Fruit fly (Drosophila melanogaster) whole organism, wandering third instar larva: ENCODE measurements around the gene CG16998.
"Not testable (repeated sequence)": the region's sequence is repeated elsewhere in the genome, so short reads cannot be mapped to it uniquely, and the experiment has no call there.

Experiments used
- Abd-B ChIP-seq: fragments of >200 bp; optimal IDR thresholded peaks from 2 replicates; lab custom pipeline; 2017; ENCODE audit warnings: missing biosample characterization, missing genetic modification characterization
- CG32264 ChIP-seq: fragments of 200-800 bp; sonication (Bioruptor generic); optimal IDR thresholded peaks from 2 replicates; lab custom pipeline; 2016; ENCODE audit warnings: missing biosample characterization, missing genetic modification characterization
- CG9705 ChIP-seq: fragments of 200-800 bp; sonication (Bioruptor generic); optimal IDR thresholded peaks from 2 replicates; lab custom pipeline; 2018; ENCODE audit warnings: missing biosample characterization, mild to moderate bottlenecking, missing genetic modification characterization
- Dfd ChIP-seq: fragments of >200 bp; optimal IDR thresholded peaks from 2 replicates; lab custom pipeline; 2017; ENCODE audit warnings: missing biosample characterization, missing genetic modification characterization
- Dif ChIP-seq: fragments of 200-275, 200-300 bp; sonication (Bioruptor generic); optimal IDR thresholded peaks from 2 replicates; lab custom pipeline; 2018; ENCODE audit warnings: missing biosample characterization, missing genetic modification characterization; ENCODE audit not compliant: partially characterized antibody
- HLH106 ChIP-seq: fragments of 200-800 bp; optimal IDR thresholded peaks from 3 replicates; lab custom pipeline; 2019; ENCODE audit warnings: missing biosample characterization, mild to moderate bottlenecking, missing genetic modification characterization, moderate library complexity
- Hnf4 ChIP-seq: fragments of 200-800 bp; sonication (Bioruptor generic); optimal IDR thresholded peaks from 2 replicates; lab custom pipeline; 2016; ENCODE audit warnings: missing biosample characterization, mild to moderate bottlenecking, missing genetic modification characterization
- Hr78 ChIP-seq: fragments of >200 bp; optimal IDR thresholded peaks from 2 replicates; lab custom pipeline; 2017; ENCODE audit warnings: missing biosample characterization, missing genetic modification characterization
- Jra ChIP-seq: sonication (Bioruptor generic); optimal IDR thresholded peaks from 2 replicates; lab custom pipeline; 2016; ENCODE audit warnings: missing biosample characterization, missing genetic modification characterization
- Mio ChIP-seq: sonication (Bioruptor generic); optimal IDR thresholded peaks from 2 replicates; lab custom pipeline; 2016; ENCODE audit warnings: missing biosample characterization, missing genetic modification characterization
- Myc ChIP-seq: fragments of >200 bp; optimal IDR thresholded peaks from 2 replicates; lab custom pipeline; 2017
- OdsH ChIP-seq: fragments of 200-800 bp; sonication (Bioruptor generic); optimal IDR thresholded peaks from 2 replicates; lab custom pipeline; 2016; ENCODE audit warnings: missing biosample characterization, mild to moderate bottlenecking, missing genetic modification characterization
- Rel ChIP-seq, 2 experiments: fragments of 200-800 bp; sonication (Bioruptor generic) in 1 of 2; optimal IDR thresholded peaks; 2 replicates in 1 of 2; 3 replicates in 1 of 2; lab custom pipeline; 2016 to 2019; ENCODE audit warnings: mild to moderate bottlenecking in 2 of 2, missing biosample characterization in 2 of 2, missing genetic modification characterization in 2 of 2, moderate library complexity in 1 of 2
- Sp1 ChIP-seq: fragments of 200-800 bp; sonication (Bioruptor generic); optimal IDR thresholded peaks from 3 replicates; lab custom pipeline; 2019; ENCODE audit warnings: missing biosample characterization, mild to moderate bottlenecking, missing genetic modification characterization, moderate library complexity
- Vsx2 ChIP-seq: fragments of 200-300, 225-300 bp; sonication (Bioruptor generic); optimal IDR thresholded peaks from 2 replicates; lab custom pipeline; 2018; ENCODE audit warnings: missing biosample characterization, missing genetic modification characterization; ENCODE audit not compliant: partially characterized antibody
- br ChIP-seq: fragments of 200-800 bp; sonication (Bioruptor generic); optimal IDR thresholded peaks from 2 replicates; lab custom pipeline; 2016; ENCODE audit warnings: missing biosample characterization, missing genetic modification characterization
- brk ChIP-seq: fragments of 200-800 bp; sonication (Bioruptor generic); optimal IDR thresholded peaks from 2 replicates; lab custom pipeline; 2016; ENCODE audit warnings: missing biosample characterization, mild to moderate bottlenecking, missing genetic modification characterization
- dl ChIP-seq, 2 experiments: fragments of 175-275, 200-275 bp in 1 of 2; fragments of 200-275 bp in 1 of 2; sonication (Bioruptor generic); optimal IDR thresholded peaks; lab custom pipeline; 2018; ENCODE audit warnings: mild to moderate bottlenecking in 2 of 2, missing biosample characterization in 2 of 2, missing genetic modification characterization in 2 of 2, moderate library complexity in 2 of 2; ENCODE audit not compliant: partially characterized antibody in 2 of 2, insufficient read depth in 1 of 2
- dmrt93B ChIP-seq: fragments of 200-800 bp; sonication (Bioruptor generic); optimal IDR thresholded peaks from 2 replicates; lab custom pipeline; 2018; ENCODE audit warnings: missing biosample characterization, mild to moderate bottlenecking, missing genetic modification characterization
- ey ChIP-seq: fragments of 200-800 bp; sonication (Bioruptor generic); optimal IDR thresholded peaks from 2 replicates; lab custom pipeline; 2016; ENCODE audit warnings: missing biosample characterization, missing genetic modification characterization
- foxo ChIP-seq, 2 experiments: fragments of 200-800 bp; sonication (Bioruptor generic); optimal IDR thresholded peaks; 2 replicates in 1 of 2; 3 replicates in 1 of 2; lab custom pipeline; 2016 to 2017; ENCODE audit warnings: missing biosample characterization in 2 of 2, missing genetic modification characterization in 2 of 2
- fru ChIP-seq: fragments of 200-800 bp; sonication (Bioruptor generic); optimal IDR thresholded peaks from 3 replicates; lab custom pipeline; 2016; ENCODE audit warnings: missing biosample characterization, mild to moderate bottlenecking, missing genetic modification characterization
- h ChIP-seq: fragments of 200-800 bp; sonication (Bioruptor generic); optimal IDR thresholded peaks from 3 replicates; lab custom pipeline; 2016; ENCODE audit warnings: missing biosample characterization, mild to moderate bottlenecking, missing genetic modification characterization
- jim ChIP-seq: fragments of 175-275, 200-325 bp; sonication (Bioruptor generic); optimal IDR thresholded peaks from 2 replicates; lab custom pipeline; 2016; ENCODE audit warnings: missing biosample characterization, mild to moderate bottlenecking, missing genetic modification characterization
- pan ChIP-seq: fragments of >200 bp; optimal IDR thresholded peaks from 2 replicates; lab custom pipeline; 2017
- psq ChIP-seq: fragments of 200-800 bp; sonication (Bioruptor generic); optimal IDR thresholded peaks from 3 replicates; lab custom pipeline; 2017; ENCODE audit warnings: missing biosample characterization, mild to moderate bottlenecking, missing genetic modification characterization, moderate library complexity
- rgr ChIP-seq: fragments of 200-800 bp; sonication (Bioruptor generic); optimal IDR thresholded peaks from 3 replicates; lab custom pipeline; 2016; ENCODE audit warnings: missing biosample characterization, mild to moderate bottlenecking, missing genetic modification characterization
- sv ChIP-seq: fragments of 200-800 bp; sonication (Bioruptor generic); optimal IDR thresholded peaks from 3 replicates; lab custom pipeline; 2016; ENCODE audit warnings: missing biosample characterization, missing genetic modification characterization
- usp ChIP-seq: fragments of >200 bp; optimal IDR thresholded peaks from 2 replicates; lab custom pipeline; 2017; ENCODE audit warnings: missing biosample characterization, missing genetic modification characterization
- woc ChIP-seq: sonication (Bioruptor generic); optimal IDR thresholded peaks from 2 replicates; lab custom pipeline; 2016; ENCODE audit warnings: missing biosample characterization, mild to moderate bottlenecking, missing genetic modification characterization

The CG16998 gene

DNA sequence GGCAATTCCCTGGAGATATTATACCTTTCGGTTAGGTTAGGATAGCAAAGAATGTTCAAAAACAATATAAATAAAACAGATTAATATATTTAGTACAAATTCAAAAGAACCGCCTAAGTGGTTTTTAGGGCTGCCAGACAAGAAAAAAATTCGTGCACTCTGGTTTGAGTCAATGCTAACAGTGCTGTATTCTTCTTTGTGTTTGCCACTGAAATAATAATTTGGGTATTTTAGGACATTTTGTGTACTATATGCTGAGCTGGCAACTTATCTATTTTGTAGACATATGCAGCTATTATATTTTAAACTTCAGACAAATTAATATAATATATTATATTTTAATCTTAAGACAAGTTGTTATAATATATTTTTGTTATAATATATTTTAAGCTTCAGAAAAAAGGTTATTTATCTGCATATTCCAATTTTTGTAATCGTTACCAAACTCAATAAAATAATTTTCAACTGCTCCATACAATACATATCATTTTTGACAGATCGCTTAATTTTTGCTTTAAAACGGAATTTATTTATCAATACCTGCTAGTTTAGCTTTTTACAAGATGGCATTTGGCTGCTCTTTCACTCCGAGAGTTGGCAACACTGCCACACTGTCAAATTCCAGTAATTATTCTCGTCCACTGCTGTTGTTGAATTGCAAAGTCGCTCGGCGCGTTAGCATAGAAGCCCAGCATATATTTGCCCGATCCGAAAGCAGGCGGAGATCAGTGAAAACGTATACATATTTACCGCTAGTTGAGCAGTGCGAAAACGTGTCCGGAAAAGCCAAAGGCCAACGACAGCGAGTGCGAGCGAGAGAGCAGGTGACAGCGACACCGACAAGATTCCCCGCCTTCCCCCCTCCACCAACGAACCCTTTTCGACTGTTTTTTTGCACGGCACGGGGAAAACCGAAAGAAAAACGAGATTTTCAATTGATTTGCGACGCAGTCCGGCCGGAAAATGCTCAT, 28.9 kb downstream of the CG16998 start, which contains the start of gene CG7546:
Gene CG7546 (plus strand): TSS at position 573 of the 971 bp plus-strand sequence.
- TF ChIP-seq Rel (GFP tag; optimal IDR thresholded peaks at IDR 0.05; lab: Kevin White, UChicago) (no peak), Rel (tag; optimal IDR thresholded peaks at IDR 0.05; lab: Kevin White, UChicago) (peak; percentile 66), rgr (GFP tag; lab: Kevin White, UChicago) (peak; percentile 58), Hnf4 (no peak), foxo (GFP tag; optimal IDR thresholded peaks at IDR 0.05; lab: Kevin White, UChicago) (peak in 1 of 2 experiments; percentile 59), OdsH (GFP tag; lab: Kevin White, UChicago) (peak; percentile 14), Myc (lab: Kevin White, UChicago) (peak; percentile 96), fru (GFP tag; lab: Kevin White, UChicago) (peak; percentile 17), Mio (GFP tag; lab: Kevin White, UChicago) (no peak), psq (GFP tag; lab: Kevin White, UChicago) (peak; percentile 56), Dfd (GFP tag; lab: Kevin White, UChicago) (no peak), woc (peak; percentile 57), CG9705 (GFP tag; lab: Kevin White, UChicago) (peak; percentile 5), Sp1 (GFP tag; lab: Kevin White, UChicago) (peak; percentile 31), HLH106 (tag; lab: Kevin White, UChicago) (peak; percentile 50), Jra (GFP tag; lab: Kevin White, UChicago) (no peak), sv (GFP tag; lab: Kevin White, UChicago) (peak; percentile 3)

- TF ChIP-seq OdsH (GFP tag; lab: Kevin White, UChicago) (no peak), Dif (GFP tag; lab: Kevin White, UChicago) (no peak), ey (GFP tag; lab: Kevin White, UChicago) (no peak), Sp1 (GFP tag; lab: Kevin White, UChicago) (no peak), Myc (lab: Kevin White, UChicago) (no peak), rgr (GFP tag; lab: Kevin White, UChicago) (no peak), fru (GFP tag; lab: Kevin White, UChicago) (no peak), brk (GFP tag; lab: Kevin White, UChicago) (no peak), Jra (GFP tag; lab: Kevin White, UChicago) (no peak), foxo (GFP tag; optimal IDR thresholded peaks at IDR 0.05; lab: Kevin White, UChicago) (no peak), Dfd (GFP tag; lab: Kevin White, UChicago) (no peak), psq (GFP tag; lab: Kevin White, UChicago) (no peak), sv (GFP tag; lab: Kevin White, UChicago) (no peak), CG32264 (no peak), br (no peak), jim (GFP tag; lab: Kevin White, UChicago) (no peak), HLH106 (tag; lab: Kevin White, UChicago) (no peak), CG9705 (GFP tag; lab: Kevin White, UChicago) (no peak), Abd-B (GFP tag; lab: Kevin White, UChicago) (no peak)
Measured at dm6 chr3L:7506117-7506516, 33.5 kb downstream of the CG16998 start, which contains the start of gene CG7548. Gene CG7548 (minus strand): TSS chr3L:7506217.

DNA sequence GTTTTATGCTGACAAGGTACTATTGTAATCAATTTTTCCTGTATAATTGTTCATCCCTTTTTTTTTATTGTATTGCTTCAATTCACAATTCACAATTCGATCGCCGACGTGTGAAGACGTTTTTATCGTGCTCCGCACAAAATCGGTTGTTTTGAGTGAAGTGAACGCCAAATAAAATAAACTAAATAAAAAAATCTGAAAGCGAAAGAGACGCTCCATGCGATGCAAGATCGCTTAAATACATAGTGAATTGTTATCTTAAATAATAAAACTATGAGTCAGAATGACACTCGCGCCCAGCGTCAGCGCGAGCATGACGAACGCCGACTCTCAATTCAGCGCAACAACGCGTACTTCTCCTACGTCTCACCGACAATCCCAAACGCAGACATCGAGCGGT, 40.9 kb downstream of the CG16998 start, which contains the start of gene CG8539:
Gene CG8539 (minus strand): TSS at position 101 of the 400 bp plus-strand sequence.
- TF ChIP-seq fru (GFP tag; lab: Kevin White, UChicago); sv (GFP tag; lab: Kevin White, UChicago); br: not testable (repeated sequence)

- TF ChIP-seq Hr78 (GFP tag; lab: Kevin White, UChicago) (no peak), fru (GFP tag; lab: Kevin White, UChicago) (no peak), jim (GFP tag; lab: Kevin White, UChicago) (no peak), pan (lab: Kevin White, UChicago) (no peak), dmrt93B (GFP tag; lab: Kevin White, UChicago) (no peak), usp (GFP tag; lab: Kevin White, UChicago) (no peak), h (GFP tag; lab: Kevin White, UChicago) (no peak), ey (GFP tag; lab: Kevin White, UChicago) (no peak), woc (no peak), Dfd (GFP tag; lab: Kevin White, UChicago) (no peak), Vsx2 (GFP tag; lab: Kevin White, UChicago) (no peak), CG9705 (GFP tag; lab: Kevin White, UChicago) (no peak), rgr (GFP tag; lab: Kevin White, UChicago) (no peak), foxo (GFP tag; optimal IDR thresholded peaks at IDR 0.05; lab: Kevin White, UChicago) (no peak), dl (GFP tag; optimal IDR thresholded peaks at IDR 0.05; lab: Kevin White, UChicago; ENCODE audit: insufficient read depth in 1 of 2, partially characterized antibody in 2 of 2) (no peak)
Measured at dm6 chr3L:7496097-7496496, 43.5 kb downstream of the CG16998 start, which contains the start of gene Cyp4d8. Gene Cyp4d8 (minus strand): TSS chr3L:7496197.
